Worm (Caenorhabditis elegans) whole organism, late embryonic: Measurements from ENCODE around the gene ZK1127.5.

Experiments used
- C08G9.2 ChIP-seq: sonication (generic microtip); optimal IDR thresholded peaks from 2 replicates; lab custom pipeline; 2016; ENCODE audit warnings: mild to moderate bottlenecking, missing genetic modification characterization, moderate library complexity, missing compliant biosample characterization
- F13H6.1 ChIP-seq: sonication (generic microtip); optimal IDR thresholded peaks from 2 replicates; lab custom pipeline; 2016; ENCODE audit warnings: missing genetic modification characterization, missing compliant biosample characterization
- K02D7.2 ChIP-seq: sonication (generic microtip); optimal IDR thresholded peaks from 2 replicates; lab custom pipeline; 2017; ENCODE audit warnings: mild to moderate bottlenecking, missing genetic modification characterization, missing compliant biosample characterization
- Y22D7AL.16 ChIP-seq: sonication (generic microtip); optimal IDR thresholded peaks from 2 replicates; lab custom pipeline; 2016; ENCODE audit warnings: missing genetic modification characterization, missing compliant biosample characterization
- ceh-14 ChIP-seq: sonication (generic microtip); optimal IDR thresholded peaks from 2 replicates; lab custom pipeline; 2016; ENCODE audit warnings: missing genotype, missing genetic modification characterization, missing compliant biosample characterization
- ceh-2 ChIP-seq: sonication (generic microtip); optimal IDR thresholded peaks from 2 replicates; lab custom pipeline; 2016; ENCODE audit warnings: missing genotype, missing genetic modification characterization, missing compliant biosample characterization
- ceh-22 ChIP-seq: sonication (generic microtip); optimal IDR thresholded peaks from 2 replicates; lab custom pipeline; 2017; ENCODE audit warnings: missing biosample characterization, missing genetic modification characterization
- ceh-34 ChIP-seq: sonication (generic microtip); optimal IDR thresholded peaks from 2 replicates; lab custom pipeline; 2016; ENCODE audit warnings: mild to moderate bottlenecking, missing genetic modification characterization, missing compliant biosample characterization
- ceh-48 ChIP-seq: sonication (generic microtip); optimal IDR thresholded peaks from 2 replicates; lab custom pipeline; 2016; ENCODE audit warnings: missing genetic modification characterization, inconsistent platforms, missing compliant biosample characterization
- ceh-6 ChIP-seq: fragments of 200-800 bp; sonication (Bioruptor generic); optimal IDR thresholded peaks from 2 replicates; lab custom pipeline; 2018; ENCODE audit warnings: mild to moderate bottlenecking, missing genetic modification characterization, missing compliant biosample characterization
- che-1 ChIP-seq: sonication (generic microtip); optimal IDR thresholded peaks from 2 replicates; lab custom pipeline; 2016; ENCODE audit warnings: mild to moderate bottlenecking, missing genetic modification characterization, missing compliant biosample characterization
- dve-1 ChIP-seq: sonication (generic microtip); optimal IDR thresholded peaks from 2 replicates; lab custom pipeline; 2017; ENCODE audit warnings: antibody characterized with exemption, mild to moderate bottlenecking, missing genetic modification characterization, missing compliant biosample characterization
- elt-2 ChIP-seq: sonication (generic microtip); optimal IDR thresholded peaks from 2 replicates; lab custom pipeline; 2016; ENCODE audit warnings: missing genetic modification reagents, missing genetic modification characterization, missing compliant biosample characterization
- ets-4 ChIP-seq: sonication (generic microtip); optimal IDR thresholded peaks from 2 replicates; lab custom pipeline; 2016; ENCODE audit warnings: missing genetic modification characterization, missing compliant biosample characterization
- fax-1 ChIP-seq: sonication (generic microtip); optimal IDR thresholded peaks from 2 replicates; lab custom pipeline; 2016; ENCODE audit warnings: missing genotype, missing genetic modification characterization, missing compliant biosample characterization
- gmeb-2 ChIP-seq: sonication (generic microtip); optimal IDR thresholded peaks from 2 replicates; lab custom pipeline; 2016; ENCODE audit warnings: missing genetic modification characterization, inconsistent platforms, missing compliant biosample characterization
- hlh-13 ChIP-seq: fragments of 200-800 bp; sonication (Bioruptor generic); optimal IDR thresholded peaks from 2 replicates; lab custom pipeline; 2018; ENCODE audit warnings: mild to moderate bottlenecking, missing genetic modification characterization, missing compliant biosample characterization
- hlh-30 ChIP-seq: sonication (generic microtip); optimal IDR thresholded peaks from 2 replicates; lab custom pipeline; 2017; ENCODE audit warnings: antibody characterized with exemption, missing genetic modification characterization, missing compliant biosample characterization; ENCODE audit not compliant: insufficient read depth
- hlh-6 ChIP-seq: sonication (generic microtip); optimal IDR thresholded peaks from 2 replicates; lab custom pipeline; 2016; ENCODE audit warnings: missing genotype, missing genetic modification characterization, missing compliant biosample characterization
- lim-6 ChIP-seq: sonication (generic microtip); optimal IDR thresholded peaks from 2 replicates; lab custom pipeline; 2016; ENCODE audit warnings: missing genetic modification characterization, missing compliant biosample characterization
- madf-2 ChIP-seq: sonication (generic microtip); optimal IDR thresholded peaks from 2 replicates; lab custom pipeline; 2017; ENCODE audit warnings: missing genetic modification characterization, missing compliant biosample characterization
- mec-3 ChIP-seq: sonication (generic microtip); optimal IDR thresholded peaks from 2 replicates; lab custom pipeline; 2016; ENCODE audit warnings: borderline replicate concordance, missing genetic modification characterization, missing compliant biosample characterization
- nfya-1 ChIP-seq: sonication (generic microtip); optimal IDR thresholded peaks from 2 replicates; lab custom pipeline; 2017; ENCODE audit warnings: missing genetic modification characterization, mild to moderate bottlenecking, missing compliant biosample characterization, antibody characterized with exemption, moderate library complexity
- nhr-11 ChIP-seq: fragments of 150-350 bp; optimal IDR thresholded peaks from 2 replicates; lab custom pipeline; 2014; ENCODE audit warnings: missing biosample characterization, missing genetic modification characterization
- odd-2 ChIP-seq: sonication (generic microtip); optimal IDR thresholded peaks from 2 replicates; lab custom pipeline; 2017; ENCODE audit warnings: antibody characterized with exemption, mild to moderate bottlenecking, missing genetic modification characterization, missing compliant biosample characterization
- ref-2 ChIP-seq: sonication (generic microtip); optimal IDR thresholded peaks from 2 replicates; lab custom pipeline; 2016; ENCODE audit warnings: missing genetic modification characterization, missing compliant biosample characterization
- sdc-2 ChIP-seq: sonication (generic microtip); optimal IDR thresholded peaks from 2 replicates; lab custom pipeline; 2016; ENCODE audit warnings: missing genotype, missing genetic modification characterization, missing compliant biosample characterization
- sox-4 ChIP-seq: sonication (generic microtip); optimal IDR thresholded peaks from 2 replicates; lab custom pipeline; 2017; ENCODE audit warnings: mild to moderate bottlenecking, missing genetic modification characterization, inconsistent platforms, missing compliant biosample characterization
- tbx-2 ChIP-seq: sonication (generic microtip); optimal IDR thresholded peaks from 2 replicates; lab custom pipeline; 2016; ENCODE audit warnings: missing genetic modification characterization, missing compliant biosample characterization
- unc-42 ChIP-seq: sonication (generic microtip); optimal IDR thresholded peaks from 2 replicates; lab custom pipeline; 2016; ENCODE audit warnings: missing genotype, missing genetic modification characterization, missing compliant biosample characterization
- unc-55 ChIP-seq: sonication (generic microtip); optimal IDR thresholded peaks from 2 replicates; lab custom pipeline; 2017; ENCODE audit warnings: missing biosample characterization, missing genetic modification reagents, missing genetic modification characterization
- unc-86 ChIP-seq: sonication (generic microtip); optimal IDR thresholded peaks from 2 replicates; lab custom pipeline; 2016; ENCODE audit warnings: missing genetic modification characterization, missing compliant biosample characterization
- ztf-16 ChIP-seq: sonication (generic microtip); optimal IDR thresholded peaks from 2 replicates; lab custom pipeline; 2017; ENCODE audit warnings: missing genetic modification characterization, missing compliant biosample characterization

The ZK1127.5 gene

ce11 chrII:7001405-7001804, 49.1 kb upstream of the ZK1127.5 start (continued):
- TF ChIP-seq mec-3 (peak; percentile 18), ztf-16 (tag; lab: Kevin White, UChicago) (peak; percentile 63), sdc-2 (tag; lab: Kevin White, UChicago) (peak; percentile 74), hlh-6 (peak; percentile 87), madf-2 (tag; lab: Kevin White, UChicago) (peak; percentile 78), hlh-13 (GFP tag; lab: Kevin White, UChicago) (peak; percentile 72), ceh-2 (tag; lab: Kevin White, UChicago) (peak; percentile 50), dve-1 (tag; lab: Kevin White, UChicago) (peak; percentile 33), ceh-6 (peak; percentile 87), gmeb-2 (peak; percentile 84), C08G9.2 (tag; lab: Kevin White, UChicago) (peak; percentile 42), ceh-34 (tag; lab: Kevin White, UChicago) (peak; percentile 34)

- no peak for TF ChIP-seq unc-55 (GFP tag; lab: Kevin White, UChicago)
- no peak for TF ChIP-seq K02D7.2 (tag; lab: Kevin White, UChicago)
- no peak for TF ChIP-seq ceh-22 (tag; lab: Kevin White, UChicago)
- TF ChIP-seq nfya-1 (tag; lab: Kevin White, UChicago) = peak; percentile 4
- no peak for TF ChIP-seq ceh-2 (tag; lab: Kevin White, UChicago)
- TF ChIP-seq lim-6 (tag; lab: Kevin White, UChicago) = no peak
- no peak for TF ChIP-seq nhr-11
- no peak for TF ChIP-seq ref-2 (tag; lab: Kevin White, UChicago)
- peak; percentile 13 for TF ChIP-seq Y22D7AL.16 (tag; lab: Kevin White, UChicago)
- peak; percentile 16 for TF ChIP-seq che-1 (tag; lab: Kevin White, UChicago)
- TF ChIP-seq F13H6.1 (tag; lab: Kevin White, UChicago) = no peak
- no peak for TF ChIP-seq fax-1 (tag; lab: Kevin White, UChicago)
- peak; percentile 12 for TF ChIP-seq madf-2 (tag; lab: Kevin White, UChicago)
- TF ChIP-seq sox-4 (tag; lab: Kevin White, UChicago) = peak; percentile 7
- no peak for TF ChIP-seq odd-2 (tag; lab: Kevin White, UChicago)
Measured at ce11 chrII:7002956-7003357, 47.5 kb upstream of the ZK1127.5 start.

- no peak for TF ChIP-seq ztf-16 (tag; lab: Kevin White, UChicago)
- no peak for TF ChIP-seq nfya-1 (tag; lab: Kevin White, UChicago)
- TF ChIP-seq unc-55 (GFP tag; lab: Kevin White, UChicago) = no peak
Measured at ce11 chrII:7012592-7012991, 37.9 kb upstream of the ZK1127.5 start, which contains the start of gene sqv-7. TSS of gene sqv-7 (minus strand) at chrII:7012692.

ce11 chrII:7022370-7023001, 28.0 kb upstream of the ZK1127.5 start, which contains the start of the genes lst-6 and lst-5:
TSS of gene lst-6 (minus strand) at chrII:7022509.
TSS of gene lst-5 (plus strand) at chrII:7022913.
- TF ChIP-seq nhr-11 = no peak
- TF ChIP-seq dve-1 (tag; lab: Kevin White, UChicago) = peak; percentile 23
- TF ChIP-seq elt-2 = peak; percentile 86
- TF ChIP-seq ets-4 (tag; lab: Kevin White, UChicago) = peak; percentile 11
- no peak for TF ChIP-seq mec-3
- TF ChIP-seq ceh-48 (tag; lab: Kevin White, UChicago) = peak; percentile 24
- TF ChIP-seq hlh-30 = peak; percentile 41
- TF ChIP-seq ceh-2 (tag; lab: Kevin White, UChicago) = no peak
- TF ChIP-seq ceh-14 (tag; lab: Kevin White, UChicago) = no peak
- TF ChIP-seq tbx-2 (tag; lab: Kevin White, UChicago) = peak; percentile 58
- TF ChIP-seq unc-42 (tag; lab: Kevin White, UChicago) = peak; percentile 72
- TF ChIP-seq nfya-1 (tag; lab: Kevin White, UChicago) = peak; percentile 45
- TF ChIP-seq unc-86 (tag; lab: Kevin White, UChicago) = no peak
